Worm (Caenorhabditis elegans) whole organism, midembryonic: ENCODE data around the gene F27B10.1.

ENCODE experiments used
- T22C8.4 ChIP-seq: fragments of 200-800 bp; sonication (Bioruptor generic); IDR thresholded peaks from 2 replicates; pipeline ENCODE4 v1.3.6; 2022; ENCODE audit warnings: missing genetic modification characterization, missing compliant biosample characterization
- cog-1 ChIP-seq: sonication (generic microtip); optimal IDR thresholded peaks from 2 replicates; lab custom pipeline; 2016; ENCODE audit warnings: missing genetic modification characterization, missing compliant biosample characterization
- flt-1 ChIP-seq: fragments of 200-800 bp; sonication (Bioruptor generic); IDR thresholded peaks from 2 replicates; pipeline ENCODE4 v1.3.6; 2022; ENCODE audit warnings: missing genetic modification characterization, missing compliant biosample characterization
- klf-2 ChIP-seq: fragments of 200-800 bp; sonication (Bioruptor generic); conservative IDR thresholded peaks from 2 replicates; pipeline ENCODE4 v1.3.6; 2022; ENCODE audit warnings: missing genetic modification reagents, missing genetic modification characterization, missing compliant biosample characterization
- med-1 ChIP-seq: sonication (generic microtip); optimal IDR thresholded peaks from 2 replicates; lab custom pipeline; 2017; ENCODE audit warnings: missing genetic modification characterization, mild to moderate bottlenecking, missing compliant biosample characterization, antibody characterized with exemption, missing genetic modification reagents; ENCODE audit not compliant: insufficient read depth
- ref-1 ChIP-seq: fragments of 200-800 bp; sonication (Bioruptor generic); conservative IDR thresholded peaks from 2 replicates; pipeline ENCODE4 v1.3.6; 2022; ENCODE audit warnings: missing genetic modification reagents, missing genetic modification characterization, missing compliant biosample characterization
- tab-1 ChIP-seq: fragments of 200-800 bp; sonication (Bioruptor generic); IDR thresholded peaks from 2 replicates; pipeline ENCODE4 v1.3.6; 2022; ENCODE audit warnings: missing genetic modification characterization, missing compliant biosample characterization
- ztf-23 ChIP-seq: fragments of 200-800 bp; sonication (Bioruptor generic); IDR thresholded peaks from 2 replicates; pipeline ENCODE4 v1.3.6; 2022; ENCODE audit warnings: missing genetic modification reagents, missing genetic modification characterization, missing compliant biosample characterization
- ztf-29 ChIP-seq: fragments of 200-800 bp; sonication (Bioruptor generic); IDR thresholded peaks from 2 replicates; pipeline ENCODE4 v1.3.6; 2022; ENCODE audit warnings: missing genetic modification reagents, missing genetic modification characterization, missing compliant biosample characterization

DNA sequence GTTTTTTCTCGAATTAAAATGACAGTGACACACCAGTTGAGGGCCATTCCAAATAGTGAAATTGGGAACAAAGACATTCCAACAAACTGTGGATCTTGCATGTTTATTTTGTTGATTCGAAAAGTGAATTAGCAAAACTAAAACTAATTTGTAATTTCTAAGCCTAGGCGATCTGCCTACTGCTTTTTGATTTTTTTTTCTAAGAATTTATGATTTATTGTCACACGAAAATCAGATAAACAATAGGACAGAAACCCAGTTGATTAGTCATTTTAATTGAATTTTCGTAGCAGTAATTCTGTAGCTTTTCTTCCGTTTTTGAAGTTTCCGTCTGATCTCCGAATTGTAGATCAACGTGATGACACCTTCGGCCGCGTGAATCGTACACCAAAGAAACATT lies 46.4 kb downstream of the F27B10.1 start, which contains the start of gene srx-33:
- TF ChIP-seq flt-1 (no peak), tab-1 (GFP tag; lab: Robert Waterston, UW) (no peak), ztf-23 (GFP tag; lab: Robert Waterston, UW) (no peak), ref-1 (GFP tag; lab: Robert Waterston, UW) (no peak), T22C8.4 (GFP tag; lab: Robert Waterston, UW) (no peak), med-1 (no peak), cog-1 (no peak), ztf-29 (GFP tag; lab: Robert Waterston, UW) (no peak), klf-2 (GFP tag; lab: Robert Waterston, UW) (no peak)
